Fruit fly (Drosophila melanogaster): ENCODE data around the gene tin.

tin gene

DNA sequence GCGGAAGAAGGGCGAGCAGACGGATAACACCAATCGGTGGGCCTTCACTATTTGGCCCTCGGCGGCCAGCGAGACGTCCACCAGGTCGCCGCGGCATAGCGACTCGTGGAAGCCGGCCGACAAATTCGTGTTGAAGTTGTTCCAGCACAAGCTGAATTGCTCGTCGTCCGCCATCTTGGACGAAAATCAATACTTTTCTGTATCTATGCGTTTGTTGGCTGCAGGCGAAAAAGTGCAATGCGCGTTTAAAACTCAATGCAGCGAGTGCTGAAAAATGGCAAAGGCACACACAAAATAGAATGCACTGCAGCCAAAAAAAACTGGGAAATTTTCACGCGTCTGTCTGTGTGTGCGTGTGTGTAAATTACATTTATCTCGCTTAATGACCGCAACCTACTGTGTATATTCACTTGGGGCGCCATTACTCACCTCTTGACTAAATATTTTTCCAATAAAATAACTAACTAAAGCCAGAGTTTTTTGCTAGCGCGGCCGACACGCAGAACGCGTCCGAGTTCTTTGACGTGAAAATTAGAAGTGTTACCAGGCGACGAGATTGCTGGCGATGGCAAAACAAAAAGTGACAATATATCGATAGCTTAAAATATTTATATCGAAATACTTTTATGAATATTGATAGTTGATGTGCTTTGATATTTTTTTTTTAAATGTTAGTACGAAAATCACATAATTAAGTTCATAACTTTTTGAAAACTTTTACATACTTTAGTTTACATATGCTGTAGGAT is 1.7 kb upstream of the tin start (continued):
- TF ChIP-seq CG9609 (GFP tag; optimal IDR thresholded peaks at IDR 0.05) (no peak), NC2β (GFP tag; optimal IDR thresholded peaks at IDR 0.05) (no peak), CG9437 (GFP tag; optimal IDR thresholded peaks at IDR 0.05) (no peak), chif (GFP tag; optimal IDR thresholded peaks at IDR 0.05) (peak in 1 of 2 experiments; percentile 25), Ets97D (GFP tag; optimal IDR thresholded peaks at IDR 0.05) (peak; percentile 41), CG15479 (GFP tag; optimal IDR thresholded peaks at IDR 0.05) (no peak), Atf-2 (GFP tag; optimal IDR thresholded peaks at IDR 0.05) (no peak), MESR4 (GFP tag; optimal IDR thresholded peaks at IDR 0.05) (peak; percentile 91), CoRest (tag; optimal IDR thresholded peaks at IDR 0.05) (peak; percentile 24), trh (GFP tag; optimal IDR thresholded peaks at IDR 0.05) (no peak), CG17802 (tag; optimal IDR thresholded peaks at IDR 0.05) (peak; percentile 11), Ravus (GFP tag; IDR thresholded peaks at IDR 0.05) (no peak), CG15696 (tag; optimal IDR thresholded peaks at IDR 0.05) (no peak), CG17912 (GFP tag; optimal IDR thresholded peaks at IDR 0.05) (peak; percentile 27), E2f1 (GFP tag; IDR thresholded peaks at IDR 0.05) (no peak), pita (GFP tag; optimal IDR thresholded peaks at IDR 0.05) (no peak), kah (GFP tag; optimal IDR thresholded peaks at IDR 0.05) (no peak), Bgb (GFP tag; IDR thresholded peaks at IDR 0.05; ENCODE audit: partially characterized antibody) (peak; percentile 87), cad (GFP tag; optimal IDR thresholded peaks at IDR 0.05) (no peak), MTF-1 (GFP tag; optimal IDR thresholded peaks at IDR 0.05; ENCODE audit: borderline replicate concordance) (peak; percentile 16), CG2889 (GFP tag; IDR thresholded peaks at IDR 0.05) (no peak), fd102C (GFP tag; optimal IDR thresholded peaks at IDR 0.05) (no peak), CG31441 (GFP tag; IDR thresholded peaks at IDR 0.05) (peak; percentile 81), slbo (GFP tag; IDR thresholded peaks at IDR 0.05) (peak; percentile 9; the same call in 1 of the 2 replicates), Asciz (GFP tag; optimal IDR thresholded peaks at IDR 0.05) (no peak), org-1 (GFP tag; optimal IDR thresholded peaks at IDR 0.05) (no peak), Xrp1 (GFP tag; IDR thresholded peaks at IDR 0.05) (no peak), hb (GFP tag; IDR thresholded peaks at IDR 0.05; ENCODE audit: partially characterized antibody) (no peak; the same call in 2 of the 3 replicates), CG34224 (GFP tag; IDR thresholded peaks at IDR 0.05; ENCODE audit: partially characterized antibody) (peak; percentile 84), CG10543 (GFP tag; optimal IDR thresholded peaks at IDR 0.05) (no peak), CG5180 (GFP tag; optimal IDR thresholded peaks at IDR 0.05) (no peak), CG2120 (GFP tag; optimal IDR thresholded peaks at IDR 0.05) (peak; percentile 10), H15 (GFP tag; IDR thresholded peaks at IDR 0.05) (no peak), fu2 (GFP tag; optimal IDR thresholded peaks at IDR 0.05) (no peak), grau (tag; optimal IDR thresholded peaks at IDR 0.05) (peak; percentile 3), tup (GFP tag; optimal IDR thresholded peaks at IDR 0.05) (no peak), fd96Cb (tag; optimal IDR thresholded peaks at IDR 0.05) (no peak), CG13424 (tag; optimal IDR thresholded peaks at IDR 0.05) (peak; percentile 33), Fer3 (tag; optimal IDR thresholded peaks at IDR 0.05) (peak; percentile 3), CG15601 (tag; optimal IDR thresholded peaks at IDR 0.05) (peak; percentile 33), hbn (GFP tag; IDR thresholded peaks at IDR 0.05; ENCODE audit: partially characterized antibody) (peak; percentile 88), lab (GFP tag; optimal IDR thresholded peaks at IDR 0.05) (no peak), Jarid2 (GFP tag; optimal IDR thresholded peaks at IDR 0.05) (peak; percentile 41), CG10147 (GFP tag; optimal IDR thresholded peaks at IDR 0.05) (peak; percentile 23), CkIIα-i1 (GFP tag; IDR thresholded peaks at IDR 0.05) (no peak), Chrac-16 (GFP tag; optimal IDR thresholded peaks at IDR 0.05) (no peak), CG14860 (GFP tag; IDR thresholded peaks at IDR 0.05; ENCODE audit: partially characterized antibody) (peak; percentile 79), CG1832 (GFP tag; optimal IDR thresholded peaks at IDR 0.05) (no peak)

Measured in whole organism, embryonic.